Fruit fly (Drosophila melanogaster) whole organism, adult: ENCODE measurements around the gene Rsph3.
A peak's percentile ranks its signal among the peaks of the same experiment; 100 is the strongest.

ENCODE experiments used
- CG11617 ChIP-seq: fragments of 200-800 bp; sonication (Bioruptor generic); optimal IDR thresholded peaks from 2 replicates; lab custom pipeline; 2017; ENCODE audit warnings: mild to moderate bottlenecking, missing biosample characterization, missing genetic modification reagents, missing genetic modification characterization
- CG12768 ChIP-seq: fragments of 200-800 bp; sonication (Bioruptor generic); optimal IDR thresholded peaks from 2 replicates; lab custom pipeline; 2017; ENCODE audit warnings: missing biosample characterization, missing genetic modification characterization, mild to moderate bottlenecking, moderate library complexity, missing genetic modification reagents
- CG14711 ChIP-seq: fragments of 200-800 bp; sonication (Bioruptor generic); optimal IDR thresholded peaks from 2 replicates; lab custom pipeline; 2018; ENCODE audit warnings: missing biosample characterization, mild to moderate bottlenecking, missing genetic modification characterization, moderate library complexity
- CG1620 ChIP-seq: fragments of 200-800 bp; sonication (Bioruptor generic); optimal IDR thresholded peaks from 2 replicates; lab custom pipeline; 2016; ENCODE audit warnings: missing biosample characterization, missing genetic modification characterization
- CG33017 ChIP-seq: fragments of 200-800 bp; sonication (Bioruptor generic); optimal IDR thresholded peaks from 2 replicates; lab custom pipeline; 2018; ENCODE audit warnings: missing biosample characterization, mild to moderate bottlenecking, missing genetic modification characterization, moderate library complexity
- CG5204 ChIP-seq: fragments of 200-800 bp; sonication (Bioruptor generic); optimal IDR thresholded peaks from 2 replicates; lab custom pipeline; 2016; ENCODE audit warnings: missing biosample characterization, missing genetic modification characterization
- CG7045 ChIP-seq: fragments of 200-800 bp; sonication (Bioruptor generic); optimal IDR thresholded peaks from 2 replicates; lab custom pipeline; 2017; ENCODE audit warnings: missing biosample characterization, mild to moderate bottlenecking, missing genetic modification characterization
- CG7101 ChIP-seq: fragments of 200-800 bp; sonication (Bioruptor generic); optimal IDR thresholded peaks from 2 replicates; lab custom pipeline; 2018; ENCODE audit warnings: missing biosample characterization, mild to moderate bottlenecking, missing genetic modification characterization, moderate library complexity
- Clk ChIP-seq: fragments of 200-800 bp; sonication (Bioruptor generic); optimal IDR thresholded peaks from 2 replicates; lab custom pipeline; 2017; ENCODE audit warnings: missing biosample characterization, missing genetic modification characterization
- Crg-1 ChIP-seq: fragments of 200-800 bp; sonication (Bioruptor generic); optimal IDR thresholded peaks from 2 replicates; lab custom pipeline; 2016; ENCODE audit warnings: missing biosample characterization, missing genetic modification characterization
- Hr96 ChIP-seq: fragments of 200-800 bp; sonication (Bioruptor generic); optimal IDR thresholded peaks from 2 replicates; lab custom pipeline; 2016; ENCODE audit warnings: missing biosample characterization, missing genetic modification characterization
- Mnt ChIP-seq: fragments of 200-800 bp; sonication (Bioruptor generic); optimal IDR thresholded peaks from 2 replicates; lab custom pipeline; 2016; ENCODE audit warnings: missing biosample characterization, mild to moderate bottlenecking, missing genetic modification characterization
- bab1 ChIP-seq: fragments of 200-800 bp; sonication (Bioruptor generic); optimal IDR thresholded peaks from 3 replicates; lab custom pipeline; 2019; ENCODE audit warnings: missing biosample characterization, mild to moderate bottlenecking, missing genetic modification characterization, moderate library complexity
- cic ChIP-seq: fragments of 200-800 bp; sonication (Bioruptor generic); optimal IDR thresholded peaks from 2 replicates; lab custom pipeline; 2017; ENCODE audit warnings: missing biosample characterization, mild to moderate bottlenecking, missing genetic modification characterization, moderate library complexity
- cnc ChIP-seq, 2 experiments: fragments of >200 bp; optimal IDR thresholded peaks; 2 replicates each; lab custom pipeline; 2017
- kay ChIP-seq: fragments of 200-800 bp; sonication (Bioruptor generic); peaks from one replicate; lab custom pipeline; 2016; ENCODE audit warnings: missing biosample characterization, missing genetic modification characterization, borderline replicate concordance
- ovo ChIP-seq: fragments of 200-800 bp; sonication (Bioruptor generic); optimal IDR thresholded peaks from 2 replicates; lab custom pipeline; 2016; ENCODE audit warnings: missing biosample characterization, missing genetic modification characterization
- pad ChIP-seq: fragments of 200-800 bp; sonication (Bioruptor generic); optimal IDR thresholded peaks from 3 replicates; lab custom pipeline; 2017; ENCODE audit warnings: missing biosample characterization, missing genetic modification characterization, mild to moderate bottlenecking, moderate library complexity, missing genetic modification reagents
- tj ChIP-seq: fragments of 200-800 bp; sonication (Bioruptor generic); optimal IDR thresholded peaks from 3 replicates; lab custom pipeline; 2017; ENCODE audit warnings: missing biosample characterization, mild to moderate bottlenecking, missing genetic modification characterization, moderate library complexity
- toe ChIP-seq: fragments of 200-800 bp; sonication (Bioruptor generic); optimal IDR thresholded peaks from 2 replicates; lab custom pipeline; 2016; ENCODE audit warnings: missing biosample characterization, missing genetic modification characterization

Gene Rsph3

dm6 chr3L:6763146-6763545 is at the start of gene Rsph3:
TSS of gene Rsph3 (minus strand) at chr3L:6763246.
- TF ChIP-seq CG7101 (tag; lab: Kevin White, UChicago) (no peak), Hr96 (no peak), CG14711 (tag; lab: Kevin White, UChicago) (no peak), CG7045 (no peak)

dm6 chr3L:6811106-6811505 is 48.1 kb upstream of the Rsph3 start:
- TF ChIP-seq cnc (optimal IDR thresholded peaks at IDR 0.05; lab: Kevin White, UChicago): no peak
- peak; percentile 15 for TF ChIP-seq kay
- no peak for TF ChIP-seq CG12768 (GFP tag; lab: Kevin White, UChicago)
- TF ChIP-seq Crg-1 (GFP tag; lab: Kevin White, UChicago): no peak
- TF ChIP-seq pad (GFP tag; lab: Kevin White, UChicago): no peak

- TF ChIP-seq bab1 (GFP tag; lab: Kevin White, UChicago) (no peak), CG7045 (no peak), Mnt (GFP tag; lab: Kevin White, UChicago) (no peak), CG11617 (GFP tag; lab: Kevin White, UChicago) (no peak), CG14711 (tag; lab: Kevin White, UChicago) (no peak), cnc (optimal IDR thresholded peaks at IDR 0.05; lab: Kevin White, UChicago) (no peak), CG7101 (tag; lab: Kevin White, UChicago) (no peak), Clk (GFP tag; lab: Kevin White, UChicago) (no peak), CG5204 (no peak), CG1620 (GFP tag; lab: Kevin White, UChicago) (no peak), Hr96 (no peak), cic (GFP tag; lab: Kevin White, UChicago) (no peak), ovo (GFP tag; lab: Kevin White, UChicago) (no peak)
These were observed 46.4 kb upstream of the Rsph3 start for dm6 chr3L:6809396-6809795.

DNA sequence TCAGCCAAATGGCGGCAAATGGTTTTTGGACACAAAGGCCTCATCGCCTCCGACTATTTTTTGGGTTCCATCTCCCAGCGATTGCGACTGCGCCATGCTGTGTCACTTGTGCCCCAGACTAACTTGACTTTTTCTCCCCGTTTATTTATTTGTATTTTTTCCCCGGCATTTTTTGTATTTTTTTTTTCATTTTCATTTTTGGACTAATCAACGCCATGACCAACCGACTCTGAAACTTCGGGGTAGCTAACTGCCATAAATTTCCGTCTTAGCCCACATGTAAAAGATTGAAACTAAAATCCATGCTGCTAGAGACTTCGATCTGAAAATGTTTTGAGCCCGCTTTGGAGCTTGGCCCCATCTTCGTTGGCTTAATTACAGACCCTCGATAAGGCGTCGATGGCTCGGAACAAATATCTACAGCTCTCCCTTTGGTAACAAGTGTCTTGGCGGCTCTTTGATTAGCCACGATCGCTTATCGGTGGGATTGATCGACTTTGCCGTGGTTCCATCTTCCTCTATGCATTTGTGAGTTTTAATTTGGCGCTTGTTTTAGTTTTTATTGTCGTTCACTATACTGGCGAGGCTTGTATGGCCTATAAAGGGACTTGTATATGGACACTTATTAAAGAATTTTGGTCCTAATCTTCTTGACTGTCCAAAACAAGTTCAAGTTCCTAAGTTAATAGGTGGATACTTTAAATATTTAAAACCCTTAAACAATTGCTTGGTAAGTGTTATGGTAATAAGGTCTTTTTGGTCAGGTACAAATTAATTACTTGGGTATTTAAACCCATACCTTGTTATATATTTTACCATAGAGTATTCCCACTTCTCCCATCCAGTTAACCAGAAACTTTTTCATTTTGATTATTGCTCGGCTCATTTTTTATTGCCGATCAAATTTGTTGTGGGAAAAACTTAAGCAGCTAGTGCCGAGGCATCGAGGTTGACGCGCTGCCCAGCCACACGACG is 44.2 kb upstream of the Rsph3 start:
- TF ChIP-seq toe (GFP tag; lab: Kevin White, UChicago): no peak
- no peak for TF ChIP-seq pad (GFP tag; lab: Kevin White, UChicago)
- no peak for TF ChIP-seq Mnt (GFP tag; lab: Kevin White, UChicago)
- TF ChIP-seq CG11617 (GFP tag; lab: Kevin White, UChicago): no peak
- TF ChIP-seq CG7101 (tag; lab: Kevin White, UChicago): no peak
- no peak for TF ChIP-seq CG12768 (GFP tag; lab: Kevin White, UChicago)
- no peak for TF ChIP-seq bab1 (GFP tag; lab: Kevin White, UChicago)

dm6 chr3L:6804093-6804492 is 41.0 kb upstream of the Rsph3 start:
- TF ChIP-seq Clk (GFP tag; lab: Kevin White, UChicago): no peak
- TF ChIP-seq cnc (optimal IDR thresholded peaks at IDR 0.05; lab: Kevin White, UChicago): no peak
- TF ChIP-seq CG12768 (GFP tag; lab: Kevin White, UChicago): no peak
- TF ChIP-seq CG33017 (tag; lab: Kevin White, UChicago): no peak
- TF ChIP-seq Mnt (GFP tag; lab: Kevin White, UChicago): no peak
- no peak for TF ChIP-seq CG7045
- TF ChIP-seq CG7101 (tag; lab: Kevin White, UChicago): no peak
- no peak for TF ChIP-seq CG14711 (tag; lab: Kevin White, UChicago)
- TF ChIP-seq CG5204: no peak
- no peak for TF ChIP-seq CG11617 (GFP tag; lab: Kevin White, UChicago)
- no peak for TF ChIP-seq Crg-1 (GFP tag; lab: Kevin White, UChicago)
- no peak for TF ChIP-seq CG1620 (GFP tag; lab: Kevin White, UChicago)
- no peak for TF ChIP-seq tj (GFP tag; lab: Kevin White, UChicago)
- no peak for TF ChIP-seq kay
- no peak for TF ChIP-seq pad (GFP tag; lab: Kevin White, UChicago)

dm6 chr3L:6802519-6802918 is 39.5 kb upstream of the Rsph3 start:
- TF ChIP-seq Mnt (GFP tag; lab: Kevin White, UChicago): no peak

- TF ChIP-seq cic (GFP tag; lab: Kevin White, UChicago) (no peak), Clk (GFP tag; lab: Kevin White, UChicago) (no peak), cnc (optimal IDR thresholded peaks at IDR 0.05; lab: Kevin White, UChicago) (no peak), kay (no peak)
These were observed 36.5 kb upstream of the Rsph3 start for dm6 chr3L:6799550-6799949.
